Worm (Caenorhabditis elegans): ENCODE measurements around the gene Y67D2.5.

- no peak for TF ChIP-seq ama-1 (optimal IDR thresholded peaks at IDR 0.05)
- TF ChIP-seq skn-1 (tag; optimal IDR thresholded peaks at IDR 0.05) = no peak
- TF ChIP-seq fkh-10 (GFP tag; optimal IDR thresholded peaks at IDR 0.05) = no peak
- no peak for TF ChIP-seq pqm-1 (tag; optimal IDR thresholded peaks at IDR 0.05)
- no peak for TF ChIP-seq snpc-4 (tag; optimal IDR thresholded peaks at IDR 0.05)
- TF ChIP-seq nhr-28 (tag; optimal IDR thresholded peaks at IDR 0.05) = no peak
- no peak for TF ChIP-seq ZK546.5 (tag; optimal IDR thresholded peaks at IDR 0.05)
These were observed 38.5 kb upstream of the Y67D2.5 start for ce11 chrIII:1578566-1578965.
